Worm (Caenorhabditis elegans) whole organism, L3 larva: ENCODE results near the gene tif-1A.

Experiments
- R02D3.7 ChIP-seq: fragments of 150-350 bp; optimal IDR thresholded peaks from 2 replicates; lab custom pipeline; 2014; ENCODE audit warnings: missing biosample characterization, missing genetic modification characterization
- ZK546.5 ChIP-seq: sonication (generic microtip); optimal IDR thresholded peaks from 2 replicates; lab custom pipeline; 2017; ENCODE audit warnings: missing biosample characterization, missing genetic modification characterization
- aly-2 ChIP-seq: fragments of 150-350 bp; optimal IDR thresholded peaks from 2 replicates; lab custom pipeline; 2014; ENCODE audit warnings: missing biosample characterization, missing genetic modification characterization
- ama-1 ChIP-seq: fragments of 150-350 bp; optimal IDR thresholded peaks from 2 replicates; lab custom pipeline; 2018
- ceh-16 ChIP-seq: sonication (generic microtip); optimal IDR thresholded peaks from 2 replicates; lab custom pipeline; 2017; ENCODE audit warnings: missing biosample characterization, missing genetic modification characterization
- ceh-82 ChIP-seq: fragments of 150-350 bp; optimal IDR thresholded peaks from 2 replicates; lab custom pipeline; 2014; ENCODE audit warnings: missing biosample characterization, missing genetic modification characterization
- ceh-9 ChIP-seq: sonication (generic microtip); optimal IDR thresholded peaks from 2 replicates; lab custom pipeline; 2018; ENCODE audit warnings: missing biosample characterization, missing genetic modification characterization
- daf-12 ChIP-seq: fragments of 150-350 bp; optimal IDR thresholded peaks from 2 replicates; lab custom pipeline; 2014; ENCODE audit warnings: missing biosample characterization, missing genetic modification reagents, missing genetic modification characterization
- egl-27 ChIP-seq: sonication (generic microtip); optimal IDR thresholded peaks from 4 replicates; lab custom pipeline; 2017; ENCODE audit warnings: missing biosample characterization, missing genetic modification reagents, missing genetic modification characterization
- egl-5 ChIP-seq: fragments of 150-350 bp; optimal IDR thresholded peaks from 2 replicates; lab custom pipeline; 2017; ENCODE audit warnings: missing biosample characterization, missing genetic modification reagents, missing genetic modification characterization, inconsistent platforms
- elt-1 ChIP-seq: fragments of 150-350 bp; optimal IDR thresholded peaks from 2 replicates; lab custom pipeline; 2014; ENCODE audit warnings: missing biosample characterization, missing genetic modification characterization
- elt-2 ChIP-seq: sonication (generic microtip); optimal IDR thresholded peaks from 2 replicates; lab custom pipeline; 2016; ENCODE audit warnings: missing genetic modification reagents, mild to moderate bottlenecking, missing genetic modification characterization, missing compliant biosample characterization
- elt-3 ChIP-seq, 3 experiments: fragments of 150-350 bp in 1 of 3; sonication (generic microtip) in 2 of 3; optimal IDR thresholded peaks; 2 replicates in 2 of 3; 4 replicates in 1 of 3; lab custom pipeline; 2014 to 2017; ENCODE audit warnings: missing biosample characterization in 3 of 3, missing genetic modification characterization in 3 of 3
- eor-1 ChIP-seq, 2 experiments: fragments of 150-350 bp; optimal IDR thresholded peaks; 2 replicates each; lab custom pipeline; 2014 to 2018; ENCODE audit warnings: missing biosample characterization in 2 of 2, missing genetic modification characterization in 2 of 2
- fkh-10 ChIP-seq: sonication (generic microtip); optimal IDR thresholded peaks from 2 replicates; lab custom pipeline; 2017; ENCODE audit warnings: missing biosample characterization, missing genetic modification reagents, missing genetic modification characterization
- fkh-2 ChIP-seq: fragments of 150-350 bp; optimal IDR thresholded peaks from 2 replicates; lab custom pipeline; 2014; ENCODE audit warnings: missing biosample characterization, missing genetic modification reagents, missing genetic modification characterization
- fos-1 ChIP-seq: fragments of 150-350 bp; optimal IDR thresholded peaks from 2 replicates; lab custom pipeline; 2014; ENCODE audit warnings: missing biosample characterization, missing genetic modification characterization
- hmg-11 ChIP-seq: sonication (generic microtip); optimal IDR thresholded peaks from 2 replicates; lab custom pipeline; 2016; ENCODE audit warnings: missing genetic modification characterization, missing compliant biosample characterization
- jun-1 ChIP-seq: fragments of 150-350 bp; optimal IDR thresholded peaks from 2 replicates; lab custom pipeline; 2014; ENCODE audit warnings: missing biosample characterization, missing genetic modification reagents, missing genetic modification characterization
- lin-15B ChIP-seq: fragments of 150-350 bp; optimal IDR thresholded peaks from 2 replicates; lab custom pipeline; 2014; ENCODE audit warnings: missing biosample characterization, missing genetic modification characterization
- lin-39 ChIP-seq: fragments of 150-350 bp; optimal IDR thresholded peaks from 2 replicates; lab custom pipeline; 2018; ENCODE audit warnings: missing biosample characterization, missing genetic modification reagents, missing genetic modification characterization
- lsy-12 ChIP-seq: sonication (generic microtip); optimal IDR thresholded peaks from 2 replicates; lab custom pipeline; 2016; ENCODE audit warnings: mild to moderate bottlenecking, missing genetic modification characterization, missing compliant biosample characterization
- mdl-1 ChIP-seq: fragments of 150-350 bp; optimal IDR thresholded peaks from 2 replicates; lab custom pipeline; 2014; ENCODE audit warnings: missing biosample characterization, missing genetic modification characterization
- mml-1 ChIP-seq: fragments of 150-350 bp; sonication (generic microtip); optimal IDR thresholded peaks from 3 replicates; lab custom pipeline; 2014; ENCODE audit warnings: missing biosample characterization, missing genetic modification characterization
- nfya-1 ChIP-seq: sonication (generic microtip); optimal IDR thresholded peaks from 2 replicates; lab custom pipeline; 2017; ENCODE audit warnings: missing genetic modification characterization, mild to moderate bottlenecking, missing compliant biosample characterization, antibody characterized with exemption, moderate library complexity; ENCODE audit not compliant: insufficient read depth
- nhr-11 ChIP-seq: fragments of 150-350 bp; optimal IDR thresholded peaks from 2 replicates; lab custom pipeline; 2014; ENCODE audit warnings: missing biosample characterization, missing genetic modification characterization
- nhr-237 ChIP-seq: fragments of 150-350 bp; optimal IDR thresholded peaks from 2 replicates; lab custom pipeline; 2014; ENCODE audit warnings: missing biosample characterization, missing genetic modification characterization
- nhr-25 ChIP-seq: sonication (generic microtip); optimal IDR thresholded peaks from 2 replicates; lab custom pipeline; 2017; ENCODE audit warnings: missing biosample characterization, missing genetic modification characterization
- nhr-76 ChIP-seq: fragments of 150-350 bp; sonication (generic microtip); optimal IDR thresholded peaks from 5 replicates; lab custom pipeline; 2014; ENCODE audit warnings: missing biosample characterization, missing genetic modification characterization
- nhr-77 ChIP-seq: fragments of 150-350 bp; optimal IDR thresholded peaks from 2 replicates; lab custom pipeline; 2014; ENCODE audit warnings: missing biosample characterization, missing genetic modification characterization
- pha-4 ChIP-seq: fragments of 150-350 bp; optimal IDR thresholded peaks from 2 replicates; lab custom pipeline; 2014; ENCODE audit warnings: missing biosample characterization, missing genetic modification reagents, missing genetic modification characterization
- pqm-1 ChIP-seq: fragments of 150-350 bp; optimal IDR thresholded peaks from 2 replicates; lab custom pipeline; 2017; ENCODE audit warnings: missing biosample characterization, missing genetic modification characterization, inconsistent platforms
- sea-2 ChIP-seq: fragments of 150-350 bp; sonication (generic microtip); optimal IDR thresholded peaks from 4 replicates; lab custom pipeline; 2014; ENCODE audit warnings: missing biosample characterization, missing genetic modification reagents, missing genetic modification characterization
- skn-1 ChIP-seq: fragments of 150-350 bp; optimal IDR thresholded peaks from 2 replicates; lab custom pipeline; 2014; ENCODE audit warnings: missing biosample characterization, missing genetic modification characterization
- snpc-4 ChIP-seq: fragments of 150-350 bp; optimal IDR thresholded peaks from 2 replicates; lab custom pipeline; 2014; ENCODE audit warnings: missing biosample characterization, missing genetic modification characterization
- tbx-2 ChIP-seq: sonication (generic microtip); optimal IDR thresholded peaks from 2 replicates; lab custom pipeline; 2016; ENCODE audit warnings: mild to moderate bottlenecking, missing genetic modification characterization, missing compliant biosample characterization
- unc-39 ChIP-seq: sonication (generic microtip); optimal IDR thresholded peaks from 4 replicates; lab custom pipeline; 2017; ENCODE audit warnings: missing biosample characterization, missing genetic modification characterization
- ztf-11 ChIP-seq: fragments of 150-350 bp; optimal IDR thresholded peaks from 2 replicates; lab custom pipeline; 2014; ENCODE audit warnings: missing biosample characterization, missing genetic modification characterization

The tif-1A gene

ce11 chrIII:4010987-4011386, 7.1 kb upstream of the tif-1A start:
- TF ChIP-seq unc-39 (no peak), pqm-1 (peak; percentile 27), elt-2 (peak; percentile 46), elt-3 (tag; optimal IDR thresholded peaks at IDR 0.05; lab: Kevin White, UChicago) (no peak)
- TF ChIP-seq, all 47 proteins: peak for 2

- peak; percentile 22 for TF ChIP-seq nhr-25 (tag; lab: Kevin White, UChicago)
- TF ChIP-seq lin-39: peak; percentile 67
- peak; percentile 17 for TF ChIP-seq nfya-1
- no peak for TF ChIP-seq lsy-12 (tag; lab: Kevin White, UChicago)
- no peak for TF ChIP-seq eor-1 (tag; optimal IDR thresholded peaks at IDR 0.05; lab: Kevin White, UChicago)
- peak; percentile 64 for TF ChIP-seq hmg-11 (tag; lab: Kevin White, UChicago)
These were observed 6.3 kb upstream of the tif-1A start for ce11 chrIII:4010168-4010567.

ce11 chrIII:4009181-4009580, 5.3 kb upstream of the tif-1A start:
- peak; percentile 86 for TF ChIP-seq nfya-1
- no peak for TF ChIP-seq aly-2

ce11 chrIII:4007017-4007416, 3.1 kb upstream of the tif-1A start:
- TF ChIP-seq lsy-12 (tag; lab: Kevin White, UChicago) (no peak), skn-1 (tag; lab: Kevin White, UChicago) (no peak), mml-1 (tag; lab: Kevin White, UChicago) (no peak)

- TF ChIP-seq snpc-4 (tag; lab: Kevin White, UChicago) (no peak), jun-1 (tag; lab: Kevin White, UChicago) (no peak), nhr-25 (tag; lab: Kevin White, UChicago) (no peak), fos-1 (tag; lab: Kevin White, UChicago) (no peak), lin-39 (peak; percentile 24), fkh-2 (no peak), tbx-2 (tag; lab: Kevin White, UChicago) (no peak), elt-3 (tag; optimal IDR thresholded peaks at IDR 0.05; lab: Kevin White, UChicago) (no peak), ZK546.5 (tag; lab: Kevin White, UChicago) (no peak), nfya-1 (peak; percentile 57), daf-12 (tag; lab: Kevin White, UChicago) (no peak), ceh-9 (no peak), ztf-11 (tag; lab: Kevin White, UChicago) (no peak), elt-1 (tag; lab: Kevin White, UChicago) (no peak), fkh-10 (GFP tag; lab: Kevin White, UChicago) (peak; percentile 70), ama-1 (lab: Kevin White, UChicago) (no peak), nhr-237 (tag; lab: Kevin White, UChicago) (no peak), skn-1 (tag; lab: Kevin White, UChicago) (no peak), hmg-11 (tag; lab: Kevin White, UChicago) (no peak), unc-39 (no peak), nhr-76 (no peak), mml-1 (tag; lab: Kevin White, UChicago) (no peak), mdl-1 (tag; lab: Kevin White, UChicago) (no peak), egl-5 (peak; percentile 19)
- TF ChIP-seq, all 47 proteins: peak for 4
These were observed 1.7 kb upstream of the tif-1A start, which contains the start of gene pxd-1 for ce11 chrIII:4005446-4006192. TSS of gene pxd-1 (plus strand) at chrIII:4006142.

- TF ChIP-seq fos-1 (tag; lab: Kevin White, UChicago): no peak
- TF ChIP-seq egl-5: peak; percentile 29
These were observed 9.5 kb downstream of the tif-1A start for ce11 chrIII:3994457-3994856.

- TF ChIP-seq lin-39: no peak
- no peak for TF ChIP-seq nhr-11 (tag; lab: Kevin White, UChicago)
- TF ChIP-seq egl-27 (tag; lab: Kevin White, UChicago): no peak
- no peak for TF ChIP-seq R02D3.7
- TF ChIP-seq tbx-2 (tag; lab: Kevin White, UChicago): no peak
- no peak for TF ChIP-seq lin-15B
- TF ChIP-seq nhr-77 (tag; lab: Kevin White, UChicago): no peak
- no peak for TF ChIP-seq elt-2
- TF ChIP-seq pha-4: no peak
- no peak for TF ChIP-seq ZK546.5 (tag; lab: Kevin White, UChicago)
- TF ChIP-seq hmg-11 (tag; lab: Kevin White, UChicago): no peak
- TF ChIP-seq sea-2 (GFP tag; lab: Kevin White, UChicago): no peak
- no peak for TF ChIP-seq daf-12 (tag; lab: Kevin White, UChicago)
- no peak for TF ChIP-seq ceh-82 (tag; lab: Kevin White, UChicago)
- TF ChIP-seq ceh-16 (tag; lab: Kevin White, UChicago): no peak
These were observed 11.8 kb downstream of the tif-1A start, which contains the start of gene glb-11 for ce11 chrIII:3992089-3992488. TSS of gene glb-11 (minus strand) at chrIII:3992189.
